Fruit fly (Drosophila melanogaster) whole organism, embryonic: Measurements from ENCODE around the gene Sulf1.
A peak's percentile ranks its signal among the peaks of the same experiment; 100 is the strongest.

Experiments
- Asciz ChIP-seq: fragments of 200-800 bp; sonication (Bioruptor generic); optimal IDR thresholded peaks from 2 replicates; lab custom pipeline; 2017; ENCODE audit warnings: missing biosample characterization, mild to moderate bottlenecking, missing genetic modification characterization, missing genetic modification reagents
- Awh ChIP-seq: fragments of 200-800 bp; sonication (Bioruptor generic); IDR thresholded peaks from 2 replicates; pipeline ENCODE4, ENCODE4 v1.3.6; 2022; ENCODE audit warnings: missing biosample characterization, missing genetic modification characterization
- Bgb ChIP-seq: fragments of 200-800 bp; sonication (Bioruptor generic); IDR thresholded peaks from 2 replicates; pipeline ENCODE4 v1.3.6; 2022; ENCODE audit warnings: missing biosample characterization, missing genetic modification characterization; ENCODE audit not compliant: partially characterized antibody
- CG10209 ChIP-seq: fragments of 200-800 bp; sonication (Bioruptor generic); optimal IDR thresholded peaks from 3 replicates; lab custom pipeline; 2017; ENCODE audit warnings: missing biosample characterization, mild to moderate bottlenecking, missing genetic modification characterization, missing genetic modification reagents
- CG10654 ChIP-seq: fragments of 200-800 bp; sonication (Bioruptor generic); optimal IDR thresholded peaks from 2 replicates; lab custom pipeline; 2016; ENCODE audit warnings: missing biosample characterization, missing genetic modification characterization
- CG11560 ChIP-seq: fragments of 200-800 bp; sonication (Bioruptor generic); IDR thresholded peaks from 3 replicates; pipeline ENCODE4 v1.3.6; 2022; ENCODE audit warnings: missing biosample characterization, missing genetic modification characterization
- CG14667 ChIP-seq: fragments of 200-800 bp; sonication (Bioruptor generic); IDR thresholded peaks from 2 replicates; pipeline ENCODE4 v1.3.6; 2022; ENCODE audit warnings: missing biosample characterization, missing genetic modification characterization
- CG15601 ChIP-seq: fragments of 200-800 bp; sonication (Bioruptor generic); optimal IDR thresholded peaks from 3 replicates; lab custom pipeline; 2019; ENCODE audit warnings: missing biosample characterization, mild to moderate bottlenecking, missing genetic modification characterization, moderate library complexity
- CG1602 ChIP-seq: fragments of 200-800 bp; sonication (Bioruptor generic); optimal IDR thresholded peaks from 3 replicates; lab custom pipeline; 2016; ENCODE audit warnings: missing biosample characterization, missing genetic modification characterization
- CG17186 ChIP-seq: fragments of 200-800 bp; sonication (Bioruptor generic); optimal IDR thresholded peaks from 3 replicates; lab custom pipeline; 2017; ENCODE audit warnings: missing biosample characterization, missing genetic modification reagents, missing genetic modification characterization
- CG1792 ChIP-seq: fragments of 200-800 bp; sonication (Bioruptor generic); optimal IDR thresholded peaks from 2 replicates; lab custom pipeline; 2016; ENCODE audit warnings: missing biosample characterization, missing genetic modification characterization
- CG18764 ChIP-seq: fragments of 200-800 bp; sonication (Bioruptor generic); optimal IDR thresholded peaks from 3 replicates; lab custom pipeline; 2016; ENCODE audit warnings: missing biosample characterization, missing genetic modification characterization
- CG3281 ChIP-seq: fragments of 200-800 bp; sonication (Bioruptor generic); optimal IDR thresholded peaks from 3 replicates; lab custom pipeline; 2017; ENCODE audit warnings: missing biosample characterization, mild to moderate bottlenecking, missing genetic modification characterization
- CG43689 ChIP-seq: fragments of 200-800 bp; sonication (Bioruptor generic); IDR thresholded peaks from 2 replicates; pipeline ENCODE4 v1.3.6; 2022; ENCODE audit warnings: missing biosample characterization, missing genetic modification characterization
- CG4730 ChIP-seq: fragments of 200-800 bp; sonication (Bioruptor generic); IDR thresholded peaks from 2 replicates; pipeline ENCODE4 v1.3.6; 2022; ENCODE audit warnings: missing biosample characterization, missing genetic modification characterization
- CG7357 ChIP-seq: fragments of 200-800 bp; sonication (Bioruptor generic); IDR thresholded peaks from 3 replicates; pipeline ENCODE4 v1.3.6; 2022; ENCODE audit warnings: missing biosample characterization, missing genetic modification characterization
- CG7786 ChIP-seq: fragments of 200-800 bp; sonication (Bioruptor generic); optimal IDR thresholded peaks from 2 replicates; lab custom pipeline; 2016; ENCODE audit warnings: missing biosample characterization, missing genetic modification characterization
- CG7839 ChIP-seq: fragments of 200-800 bp; sonication (Bioruptor generic); optimal IDR thresholded peaks from 3 replicates; lab custom pipeline; 2018; ENCODE audit warnings: missing biosample characterization, mild to moderate bottlenecking, missing genetic modification characterization, moderate library complexity
- CG7963 ChIP-seq: fragments of 200-800 bp; sonication (Bioruptor generic); IDR thresholded peaks from 3 replicates; pipeline ENCODE4 v1.3.6; 2022; ENCODE audit warnings: missing biosample characterization, missing genetic modification characterization; ENCODE audit not compliant: partially characterized antibody
- CG8089 ChIP-seq: fragments of 200-800 bp; sonication (Bioruptor generic); optimal IDR thresholded peaks from 3 replicates; lab custom pipeline; 2016; ENCODE audit warnings: missing biosample characterization, missing genetic modification characterization
- CG9817 ChIP-seq: fragments of 200-800 bp; sonication (Bioruptor generic); optimal IDR thresholded peaks from 2 replicates; lab custom pipeline; 2018; ENCODE audit warnings: missing biosample characterization, mild to moderate bottlenecking, missing genetic modification characterization, moderate library complexity
- CG9932 ChIP-seq: fragments of 200-800 bp; sonication (Bioruptor generic); IDR thresholded peaks from 2 replicates; pipeline ENCODE4 v1.3.6; 2022; ENCODE audit warnings: missing biosample characterization, missing genetic modification characterization
- Chrac-16 ChIP-seq: fragments of 200-800 bp; sonication (Bioruptor generic); optimal IDR thresholded peaks from 3 replicates; lab custom pipeline; 2016; ENCODE audit warnings: missing biosample characterization, missing genetic modification characterization
- CkIIα-i1 ChIP-seq: fragments of 200-800 bp; sonication (Bioruptor generic); IDR thresholded peaks from 2 replicates; pipeline ENCODE4 v1.3.6; 2022; ENCODE audit warnings: missing biosample characterization, missing genetic modification characterization
- D19A ChIP-seq: fragments of 200-800 bp; optimal IDR thresholded peaks from 3 replicates; lab custom pipeline; 2019; ENCODE audit warnings: missing biosample characterization, mild to moderate bottlenecking, missing genetic modification characterization, moderate library complexity
- Dbx ChIP-seq: fragments of 200-800 bp; sonication (Bioruptor generic); IDR thresholded peaks from 3 replicates; pipeline ENCODE4 v1.3.6; 2022; ENCODE audit warnings: missing biosample characterization, missing genetic modification characterization
- E2f1 ChIP-seq: fragments of 200-800 bp; sonication (Bioruptor generic); IDR thresholded peaks from 2 replicates; pipeline ENCODE4 v1.3.6; 2022; ENCODE audit warnings: missing biosample characterization, missing genetic modification characterization
- Eip74EF ChIP-seq, 2 experiments: fragments of 200-800 bp in 1 of 2; fragments of >200 bp in 1 of 2; sonication (Bioruptor generic) in 1 of 2; optimal IDR thresholded peaks; 2 replicates each; lab custom pipeline; 2017 to 2019; ENCODE audit warnings: missing biosample characterization in 2 of 2, missing genetic modification characterization in 2 of 2, mild to moderate bottlenecking in 1 of 2, moderate library complexity in 1 of 2
- GATAe ChIP-seq: fragments of 200-800 bp; sonication (Bioruptor generic); conservative IDR thresholded peaks from 2 replicates; pipeline ENCODE4 v1.3.6; 2022; ENCODE audit warnings: missing biosample characterization, missing genetic modification characterization
- HLH4C ChIP-seq: fragments of 200-800 bp; sonication (Bioruptor generic); IDR thresholded peaks from 3 replicates; pipeline ENCODE4 v1.3.6; 2022; ENCODE audit warnings: missing biosample characterization, missing genetic modification characterization; ENCODE audit not compliant: partially characterized antibody
- HmgZ ChIP-seq: fragments of 200-800 bp; sonication (Bioruptor generic); optimal IDR thresholded peaks from 2 replicates; lab custom pipeline; 2018; ENCODE audit warnings: missing biosample characterization, mild to moderate bottlenecking, missing genetic modification characterization
- Nf-YA ChIP-seq: fragments of 200-800 bp; sonication (Bioruptor generic); IDR thresholded peaks from 2 replicates; pipeline ENCODE4 v1.3.6; 2022; ENCODE audit warnings: missing biosample characterization, missing genetic modification characterization
- Sox100B ChIP-seq: fragments of 200-800 bp; sonication (Bioruptor generic); optimal IDR thresholded peaks from 3 replicates; lab custom pipeline; 2018; ENCODE audit warnings: missing biosample characterization, mild to moderate bottlenecking, missing genetic modification characterization
- Sox102F ChIP-seq: fragments of 200-800 bp; sonication (Bioruptor generic); optimal IDR thresholded peaks from 2 replicates; lab custom pipeline; 2018; ENCODE audit warnings: missing biosample characterization, mild to moderate bottlenecking, missing genetic modification characterization, moderate library complexity
- bab2 ChIP-seq: fragments of 200-800 bp; sonication (Bioruptor generic); optimal IDR thresholded peaks from 2 replicates; lab custom pipeline; 2016; ENCODE audit warnings: missing biosample characterization, missing genetic modification characterization
- bigmax ChIP-seq: fragments of 200-800 bp; sonication (Bioruptor generic); optimal IDR thresholded peaks from 2 replicates; lab custom pipeline; 2018; ENCODE audit warnings: missing biosample characterization, mild to moderate bottlenecking, missing genetic modification characterization
- chif ChIP-seq, 2 experiments: fragments of 200-800 bp; sonication (Bioruptor generic); optimal IDR thresholded peaks; 3 replicates each; lab custom pipeline; 2016; ENCODE audit warnings: missing biosample characterization in 2 of 2, missing genetic modification characterization in 2 of 2
- da ChIP-seq: fragments of 200-800 bp; sonication (Bioruptor generic); optimal IDR thresholded peaks from 2 replicates; lab custom pipeline; 2016; ENCODE audit warnings: missing biosample characterization, missing genetic modification characterization
- dysf ChIP-seq: fragments of 200-800 bp; sonication (Bioruptor generic); IDR thresholded peaks from 3 replicates; pipeline ENCODE4 v1.3.6; 2022; ENCODE audit warnings: missing biosample characterization, missing genetic modification characterization
- emc ChIP-seq: fragments of 200-800 bp; sonication (Bioruptor generic); optimal IDR thresholded peaks from 2 replicates; lab custom pipeline; 2016; ENCODE audit warnings: missing biosample characterization, missing genetic modification characterization
- en ChIP-seq: fragments of 200-800 bp; sonication (Bioruptor generic); optimal IDR thresholded peaks from 2 replicates; lab custom pipeline; 2016; ENCODE audit warnings: missing biosample characterization, missing genetic modification characterization
- fru ChIP-seq: fragments of >200 bp; optimal IDR thresholded peaks from 2 replicates; lab custom pipeline; 2017
- gsb ChIP-seq: fragments of 200-800 bp; sonication (Bioruptor generic); IDR thresholded peaks from 2 replicates; pipeline ENCODE4 v1.3.6; 2022; ENCODE audit warnings: missing biosample characterization, missing genetic modification characterization
- her ChIP-seq: fragments of 200-800 bp; sonication (Bioruptor generic); optimal IDR thresholded peaks from 2 replicates; lab custom pipeline; 2016; ENCODE audit warnings: missing biosample characterization, missing genetic modification characterization
- jing ChIP-seq: fragments of 200-800 bp; sonication (Bioruptor generic); optimal IDR thresholded peaks from 2 replicates; lab custom pipeline; 2018; ENCODE audit warnings: missing biosample characterization, mild to moderate bottlenecking, missing genetic modification characterization
- ken ChIP-seq: fragments of 200-800 bp; sonication (Bioruptor generic); IDR thresholded peaks from 3 replicates; pipeline ENCODE4 v1.3.6; 2022; ENCODE audit warnings: missing biosample characterization, missing genetic modification characterization
- luna ChIP-seq: fragments of 200-800 bp; sonication (Bioruptor generic); optimal IDR thresholded peaks from 2 replicates; lab custom pipeline; 2016; ENCODE audit warnings: missing biosample characterization, missing genetic modification characterization
- mirr ChIP-seq: fragments of 200-800 bp; sonication (Bioruptor generic); optimal IDR thresholded peaks from 3 replicates; lab custom pipeline; 2018; ENCODE audit warnings: missing biosample characterization, mild to moderate bottlenecking, missing genetic modification characterization
- p53 ChIP-seq: fragments of 200-800 bp; sonication (Bioruptor generic); optimal IDR thresholded peaks from 2 replicates; lab custom pipeline; 2016; ENCODE audit warnings: missing biosample characterization, missing genetic modification characterization
- pum ChIP-seq: fragments of 200-800 bp; sonication (Bioruptor generic); optimal IDR thresholded peaks from 2 replicates; lab custom pipeline; 2016; ENCODE audit warnings: missing biosample characterization, missing genetic modification characterization
- sr ChIP-seq: fragments of 200-800 bp; sonication (Bioruptor generic); IDR thresholded peaks from 3 replicates; pipeline ENCODE4 v1.3.6; 2022; ENCODE audit warnings: missing biosample characterization, missing genetic modification characterization
- ttk ChIP-seq: fragments of 200-800 bp; sonication (Bioruptor generic); IDR thresholded peaks from 2 replicates; pipeline ENCODE4 v2.1.2; 2022; ENCODE audit warnings: missing biosample characterization, missing genetic modification characterization
- vvl ChIP-seq: fragments of 200-800 bp; sonication (Bioruptor generic); IDR thresholded peaks from 2 replicates; pipeline ENCODE4 v1.3.6; 2022; ENCODE audit warnings: missing biosample characterization, missing genetic modification characterization

The Sulf1 gene

DNA sequence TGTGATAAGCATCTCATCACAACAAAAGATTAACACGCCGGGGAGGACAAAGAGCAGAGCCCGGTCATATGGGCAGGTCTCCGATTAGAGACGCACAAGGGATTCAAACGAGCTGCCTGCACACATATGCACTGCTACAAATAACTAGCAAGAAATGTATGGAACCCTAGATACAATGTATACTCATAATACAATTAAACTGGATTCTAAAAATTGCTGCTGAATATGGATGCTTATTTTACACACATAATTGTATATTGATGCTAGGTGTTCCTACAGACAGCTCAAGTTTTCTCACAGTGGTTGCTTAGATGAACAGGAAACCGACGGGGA, 2.4 kb downstream of the Sulf1 start (continued):
- no peak for TF ChIP-seq Nf-YA
- TF ChIP-seq CG8089, result no peak
- TF ChIP-seq Awh (GFP tag; lab: Robert Waterston, UW), result peak; percentile 36; the same call in 1 of the 2 replicates
- peak; percentile 62 for TF ChIP-seq vvl
- no peak for TF ChIP-seq luna (GFP tag; lab: Kevin White, UChicago)
- TF ChIP-seq CG4730 (GFP tag; lab: Robert Waterston, UW), result peak; percentile 28; the same call in 1 of the 2 replicates
- TF ChIP-seq CG7357, result peak; percentile 33; the same call in 1 of the 3 replicates
- TF ChIP-seq HLH4C (GFP tag; lab: Robert Waterston, UW), result no peak
- TF ChIP-seq CG43689 (GFP tag; lab: Robert Waterston, UW), result no peak
- TF ChIP-seq bab2 (GFP tag; lab: Kevin White, UChicago), result no peak
- peak; percentile 57 for TF ChIP-seq CG7839 (tag; lab: Kevin White, UChicago)
- peak; percentile 24 for TF ChIP-seq jing (GFP tag; lab: Kevin White, UChicago)
- no peak for TF ChIP-seq Sox102F (GFP tag; lab: Kevin White, UChicago)
- no peak for TF ChIP-seq bigmax (GFP tag; lab: Kevin White, UChicago)
- no peak for TF ChIP-seq en (GFP tag; lab: Kevin White, UChicago)
- TF ChIP-seq CG10209 (GFP tag; lab: Kevin White, UChicago), result peak; percentile 32
- TF ChIP-seq CG9817, result no peak
- peak; percentile 65 to 80 for TF ChIP-seq chif (GFP tag; optimal IDR thresholded peaks at IDR 0.05; lab: Kevin White, UChicago)
- peak; percentile 51 for TF ChIP-seq E2f1 (GFP tag; lab: Robert Waterston, UW)
- TF ChIP-seq Sox100B (GFP tag; lab: Kevin White, UChicago), result no peak
- TF ChIP-seq CG3281 (GFP tag; lab: Kevin White, UChicago), result no peak
- no peak for TF ChIP-seq fru
- no peak for TF ChIP-seq Bgb (GFP tag; lab: Robert Waterston, UW)
- TF ChIP-seq CG10654 (GFP tag; lab: Kevin White, UChicago), result peak; percentile 13
- no peak for TF ChIP-seq CG7963
- TF ChIP-seq CG14667 (GFP tag; lab: Robert Waterston, UW), result 0 out of 2 replicates have a peak, but pooled peaks have one; percentile 23
- TF ChIP-seq CG1602 (GFP tag; lab: Kevin White, UChicago), result peak; percentile 71
- no peak for TF ChIP-seq CG17186 (GFP tag; lab: Kevin White, UChicago)
- TF ChIP-seq GATAe, result no peak
- TF ChIP-seq HmgZ, result no peak
- no peak for TF ChIP-seq Dbx
- TF ChIP-seq CG15601 (tag; lab: Kevin White, UChicago), result peak; percentile 16
- TF ChIP-seq her (GFP tag; lab: Kevin White, UChicago), result no peak
- no peak for TF ChIP-seq Eip74EF (GFP tag; optimal IDR thresholded peaks at IDR 0.05; lab: Kevin White, UChicago)
- no peak for TF ChIP-seq p53 (GFP tag; lab: Kevin White, UChicago)
- TF ChIP-seq emc (GFP tag; lab: Kevin White, UChicago), result no peak
- TF ChIP-seq CkIIα-i1 (GFP tag; lab: Robert Waterston, UW), result no peak
- no peak for TF ChIP-seq D19A (tag; lab: Kevin White, UChicago)
- TF ChIP-seq CG18764 (GFP tag; lab: Kevin White, UChicago), result peak; percentile 19
- no peak for TF ChIP-seq CG1792
- TF ChIP-seq CG11560, result no peak
- TF ChIP-seq sr, result no peak
- TF ChIP-seq CG7786 (GFP tag; lab: Kevin White, UChicago), result peak; percentile 51
- 0 out of 3 replicates have a peak, but pooled peaks have one; percentile 5 for TF ChIP-seq dysf
- no peak for TF ChIP-seq gsb (GFP tag; lab: Robert Waterston, UW)
- TF ChIP-seq mirr (GFP tag; lab: Kevin White, UChicago), result no peak
- peak; percentile 37; the same call in 1 of the 2 replicates for TF ChIP-seq ttk (GFP tag; lab: Robert Waterston, UW)
- TF ChIP-seq da (GFP tag; lab: Kevin White, UChicago), result no peak
- TF ChIP-seq pum (GFP tag; lab: Kevin White, UChicago), result peak; percentile 70
- TF ChIP-seq ken (GFP tag; lab: Robert Waterston, UW), result 0 out of 3 replicates have a peak, but pooled peaks have one; percentile 16
- no peak for TF ChIP-seq CG9932
- peak; percentile 33 for TF ChIP-seq Asciz (GFP tag; lab: Kevin White, UChicago)
- TF ChIP-seq Chrac-16 (GFP tag; lab: Kevin White, UChicago), result peak; percentile 68
